Fruit fly (Drosophila melanogaster) whole organism, embryonic: ENCODE data around the gene Cpr23B.
A peak's percentile ranks its signal among the peaks of the same experiment; 100 is the strongest.

Experiments
- BEAF-32 ChIP-seq: fragments of 200-800 bp; sonication (Bioruptor generic); optimal IDR thresholded peaks from 3 replicates; lab custom pipeline; 2017; ENCODE audit warnings: missing biosample characterization, missing genetic modification characterization, mild to moderate bottlenecking, moderate library complexity, missing genetic modification reagents
- Blimp-1 ChIP-seq: fragments of 200-800 bp; sonication (Bioruptor generic); optimal IDR thresholded peaks from 3 replicates; lab custom pipeline; 2018; ENCODE audit warnings: missing biosample characterization, missing genetic modification characterization, mild to moderate bottlenecking, moderate library complexity, missing genetic modification reagents
- CG10147 ChIP-seq: fragments of 200-800 bp; sonication (Bioruptor generic); optimal IDR thresholded peaks from 2 replicates; lab custom pipeline; 2019; ENCODE audit warnings: missing biosample characterization, mild to moderate bottlenecking, missing genetic modification characterization, moderate library complexity
- CG10462 ChIP-seq: fragments of 200-800 bp; sonication (Bioruptor generic); optimal IDR thresholded peaks from 2 replicates; lab custom pipeline; 2016; ENCODE audit warnings: missing biosample characterization, missing genetic modification characterization
- CG10654 ChIP-seq: fragments of 200-800 bp; sonication (Bioruptor generic); optimal IDR thresholded peaks from 2 replicates; lab custom pipeline; 2016; ENCODE audit warnings: missing biosample characterization, missing genetic modification characterization
- CG11504 ChIP-seq: fragments of 200-800 bp; sonication (Bioruptor generic); optimal IDR thresholded peaks from 3 replicates; lab custom pipeline; 2019; ENCODE audit warnings: missing biosample characterization, mild to moderate bottlenecking, missing genetic modification characterization, moderate library complexity
- CG15269 ChIP-seq: fragments of 200-800 bp; sonication (Bioruptor generic); optimal IDR thresholded peaks from 2 replicates; lab custom pipeline; 2018; ENCODE audit warnings: missing biosample characterization, mild to moderate bottlenecking, missing genetic modification characterization, moderate library complexity
- CG15696 ChIP-seq: fragments of 200-800 bp; sonication (Bioruptor generic); optimal IDR thresholded peaks from 2 replicates; lab custom pipeline; 2019; ENCODE audit warnings: missing biosample characterization, mild to moderate bottlenecking, missing genetic modification characterization, moderate library complexity
- CG16779 ChIP-seq: fragments of 200-800 bp; sonication (Bioruptor generic); IDR thresholded peaks from 2 replicates; pipeline ENCODE4 v1.3.6; 2022; ENCODE audit warnings: missing biosample characterization, missing genetic modification characterization
- CG16863 ChIP-seq: fragments of 200-800 bp; sonication (Bioruptor generic); optimal IDR thresholded peaks from 3 replicates; lab custom pipeline; 2016; ENCODE audit warnings: missing biosample characterization, missing genetic modification characterization
- CG17361 ChIP-seq: fragments of 200-800 bp; sonication (Bioruptor generic); IDR thresholded peaks from 3 replicates; pipeline ENCODE4 v1.3.6; 2022; ENCODE audit warnings: missing biosample characterization, missing genetic modification characterization
- CG2120 ChIP-seq: fragments of 200-800 bp; sonication (Bioruptor generic); optimal IDR thresholded peaks from 3 replicates; lab custom pipeline; 2016; ENCODE audit warnings: missing biosample characterization, missing genetic modification characterization
- CG31365 ChIP-seq: fragments of 200-800 bp; sonication (Bioruptor generic); optimal IDR thresholded peaks from 2 replicates; lab custom pipeline; 2018; ENCODE audit warnings: missing biosample characterization, mild to moderate bottlenecking, missing genetic modification characterization
- CG32767 ChIP-seq: fragments of 200-800 bp; sonication (Bioruptor generic); IDR thresholded peaks from 2 replicates; pipeline ENCODE4 v1.3.6; 2022; ENCODE audit warnings: missing biosample characterization, missing genetic modification characterization
- CG34422 ChIP-seq: fragments of 200-800 bp; sonication (Bioruptor generic); IDR thresholded peaks from 3 replicates; pipeline ENCODE4 v1.3.6; 2022; ENCODE audit warnings: missing biosample characterization, missing genetic modification characterization
- CG5180 ChIP-seq: fragments of 200-800 bp; sonication (Bioruptor generic); optimal IDR thresholded peaks from 3 replicates; lab custom pipeline; 2017; ENCODE audit warnings: missing biosample characterization, missing genetic modification characterization, mild to moderate bottlenecking, moderate library complexity, missing genetic modification reagents
- CG7839 ChIP-seq: fragments of 200-800 bp; sonication (Bioruptor generic); optimal IDR thresholded peaks from 3 replicates; lab custom pipeline; 2018; ENCODE audit warnings: missing biosample characterization, mild to moderate bottlenecking, missing genetic modification characterization, moderate library complexity
- CG8388 ChIP-seq: fragments of 200-800 bp; sonication (Bioruptor generic); optimal IDR thresholded peaks from 2 replicates; lab custom pipeline; 2019; ENCODE audit warnings: missing biosample characterization, mild to moderate bottlenecking, missing genetic modification characterization, moderate library complexity
- CG9797 ChIP-seq: fragments of 200-800 bp; sonication (Bioruptor generic); optimal IDR thresholded peaks from 3 replicates; lab custom pipeline; 2018; ENCODE audit warnings: missing biosample characterization, mild to moderate bottlenecking, missing genetic modification characterization
- Dref ChIP-seq: fragments of 200-800 bp; sonication (Bioruptor generic); IDR thresholded peaks from 2 replicates; pipeline ENCODE4 v1.3.6; 2022; ENCODE audit warnings: missing biosample characterization, missing genetic modification characterization
- GATAe ChIP-seq: fragments of 200-800 bp; sonication (Bioruptor generic); conservative IDR thresholded peaks from 2 replicates; pipeline ENCODE4 v1.3.6; 2022; ENCODE audit warnings: missing biosample characterization, missing genetic modification characterization
- H2.0 ChIP-seq: fragments of 200-800 bp; sonication (Bioruptor generic); IDR thresholded peaks from 2 replicates; pipeline ENCODE4 v1.3.6; 2022; ENCODE audit warnings: missing biosample characterization, missing genetic modification characterization
- HmgZ ChIP-seq: fragments of 200-800 bp; sonication (Bioruptor generic); optimal IDR thresholded peaks from 2 replicates; lab custom pipeline; 2018; ENCODE audit warnings: missing biosample characterization, mild to moderate bottlenecking, missing genetic modification characterization
- Lim3 ChIP-seq: fragments of 200-800 bp; sonication (Bioruptor generic); IDR thresholded peaks from 2 replicates; pipeline ENCODE4 v1.3.6; 2022; ENCODE audit warnings: missing biosample characterization, missing genetic modification characterization
- MBD-R2 ChIP-seq: fragments of 200-800 bp; sonication (Bioruptor generic); IDR thresholded peaks from 2 replicates; pipeline ENCODE4 v1.3.6; 2022; ENCODE audit warnings: missing biosample characterization, missing genetic modification characterization
- Mes4 ChIP-seq: fragments of 200-800 bp; sonication (Bioruptor generic); optimal IDR thresholded peaks from 2 replicates; lab custom pipeline; 2016; ENCODE audit warnings: missing biosample characterization, missing genetic modification characterization
- Nf-YC ChIP-seq: fragments of 200-800 bp; optimal IDR thresholded peaks from 3 replicates; lab custom pipeline; 2019; ENCODE audit warnings: missing biosample characterization, mild to moderate bottlenecking, missing genetic modification characterization, moderate library complexity
- Rx ChIP-seq: fragments of 200-800 bp; sonication (Bioruptor generic); IDR thresholded peaks from 2 replicates; pipeline ENCODE4 v1.3.6; 2022; ENCODE audit warnings: missing biosample characterization, missing genetic modification characterization
- Trl ChIP-seq, 3 experiments: fragments of >200 bp in 2 of 3; fragments of 200-800 bp in 1 of 3; sonication (Bioruptor generic) in 1 of 3; optimal IDR thresholded peaks; 2 replicates in 1 of 3; 3 replicates in 2 of 3; lab custom pipeline; 2016 to 2017; ENCODE audit warnings: missing biosample characterization in 1 of 3, missing genetic modification characterization in 1 of 3
- amos ChIP-seq: fragments of 200-800 bp; sonication (Bioruptor generic); IDR thresholded peaks from 2 replicates; pipeline ENCODE4 v1.3.6; 2022; ENCODE audit warnings: missing biosample characterization, missing genetic modification characterization; ENCODE audit not compliant: partially characterized antibody
- ap ChIP-seq: fragments of 200-800 bp; sonication (Bioruptor generic); IDR thresholded peaks from 2 replicates; pipeline ENCODE4 v1.3.6; 2022; ENCODE audit warnings: missing biosample characterization, missing genetic modification characterization
- bcd ChIP-seq: fragments of 200-800 bp; sonication (Bioruptor generic); optimal IDR thresholded peaks from 2 replicates; lab custom pipeline; 2017; ENCODE audit warnings: missing biosample characterization, mild to moderate bottlenecking, missing genetic modification characterization
- chif ChIP-seq, 2 experiments: fragments of 200-800 bp; sonication (Bioruptor generic); optimal IDR thresholded peaks; 3 replicates each; lab custom pipeline; 2016; ENCODE audit warnings: missing biosample characterization in 2 of 2, missing genetic modification characterization in 2 of 2
- dan ChIP-seq: fragments of 200-800 bp; sonication (Bioruptor generic); IDR thresholded peaks from 2 replicates; pipeline ENCODE4 v1.3.6; 2022; ENCODE audit warnings: missing biosample characterization, missing genetic modification characterization
- disco-r ChIP-seq: fragments of 200-800 bp; sonication (Bioruptor generic); optimal IDR thresholded peaks from 2 replicates; lab custom pipeline; 2016; ENCODE audit warnings: missing biosample characterization, missing genetic modification characterization
- gcm ChIP-seq: fragments of 200-800 bp; sonication (Bioruptor generic); optimal IDR thresholded peaks from 2 replicates; lab custom pipeline; 2019; ENCODE audit warnings: missing biosample characterization, mild to moderate bottlenecking, missing genetic modification characterization, moderate library complexity
- grau ChIP-seq: fragments of 200-800 bp; optimal IDR thresholded peaks from 3 replicates; lab custom pipeline; 2019; ENCODE audit warnings: missing biosample characterization, mild to moderate bottlenecking, missing genetic modification characterization, moderate library complexity
- gsb-n ChIP-seq: fragments of 200-800 bp; sonication (Bioruptor generic); optimal IDR thresholded peaks from 3 replicates; lab custom pipeline; 2018; ENCODE audit warnings: missing biosample characterization, mild to moderate bottlenecking, missing genetic modification characterization
- h ChIP-seq: fragments of >200 bp; optimal IDR thresholded peaks from 2 replicates; lab custom pipeline; 2017
- hkb ChIP-seq, 2 experiments: fragments of 200-800 bp in 1 of 2; fragments of >200 bp in 1 of 2; sonication (Bioruptor generic) in 1 of 2; IDR thresholded peaks in 1 of 2; optimal IDR thresholded peaks in 1 of 2; 2 replicates each; pipeline versions ENCODE4 v1.3.6 to Lab custom; 2017 to 2022; ENCODE audit warnings: missing biosample characterization in 1 of 2, missing genetic modification characterization in 1 of 2
- nmo ChIP-seq: fragments of 200-800 bp; sonication (Bioruptor generic); optimal IDR thresholded peaks from 2 replicates; lab custom pipeline; 2018; ENCODE audit warnings: missing biosample characterization, mild to moderate bottlenecking, missing genetic modification characterization, moderate library complexity
- oc ChIP-seq: fragments of 200-800 bp; sonication (Bioruptor generic); optimal IDR thresholded peaks from 2 replicates; lab custom pipeline; 2018; ENCODE audit warnings: missing biosample characterization, mild to moderate bottlenecking, missing genetic modification characterization, moderate library complexity
- pho ChIP-seq: fragments of 200-800 bp; sonication (Bioruptor generic); optimal IDR thresholded peaks from 2 replicates; lab custom pipeline; 2016; ENCODE audit warnings: missing biosample characterization, missing genetic modification characterization
- prd ChIP-seq, 3 experiments: fragments of >200 bp in 2 of 3; fragments of 200-800 bp in 1 of 3; sonication (Bioruptor generic) in 1 of 3; optimal IDR thresholded peaks in 2 of 3; IDR thresholded peaks in 1 of 3; 2 replicates in 2 of 3; 3 replicates in 1 of 3; pipeline versions ENCODE4 v1.3.6 to Lab custom; 2017 to 2022; ENCODE audit warnings: missing biosample characterization in 1 of 3, missing genetic modification characterization in 1 of 3
- trh ChIP-seq: fragments of 200-800 bp; sonication (Bioruptor generic); optimal IDR thresholded peaks from 2 replicates; lab custom pipeline; 2016; ENCODE audit warnings: missing biosample characterization, missing genetic modification characterization
- tx ChIP-seq: fragments of 200-800 bp; sonication (Bioruptor generic); optimal IDR thresholded peaks from 2 replicates; lab custom pipeline; 2016; ENCODE audit warnings: missing biosample characterization, missing genetic modification characterization
- wor ChIP-seq: fragments of 200-800 bp; sonication (Bioruptor generic); IDR thresholded peaks from 2 replicates; pipeline ENCODE4 v1.3.6; 2022; ENCODE audit warnings: missing biosample characterization, missing genetic modification characterization
- zfh1 ChIP-seq: fragments of 200-800 bp; sonication (Bioruptor generic); IDR thresholded peaks from 3 replicates; pipeline ENCODE4 v1.3.6; 2022; ENCODE audit warnings: missing biosample characterization, missing genetic modification characterization

Gene Cpr23B

DNA sequence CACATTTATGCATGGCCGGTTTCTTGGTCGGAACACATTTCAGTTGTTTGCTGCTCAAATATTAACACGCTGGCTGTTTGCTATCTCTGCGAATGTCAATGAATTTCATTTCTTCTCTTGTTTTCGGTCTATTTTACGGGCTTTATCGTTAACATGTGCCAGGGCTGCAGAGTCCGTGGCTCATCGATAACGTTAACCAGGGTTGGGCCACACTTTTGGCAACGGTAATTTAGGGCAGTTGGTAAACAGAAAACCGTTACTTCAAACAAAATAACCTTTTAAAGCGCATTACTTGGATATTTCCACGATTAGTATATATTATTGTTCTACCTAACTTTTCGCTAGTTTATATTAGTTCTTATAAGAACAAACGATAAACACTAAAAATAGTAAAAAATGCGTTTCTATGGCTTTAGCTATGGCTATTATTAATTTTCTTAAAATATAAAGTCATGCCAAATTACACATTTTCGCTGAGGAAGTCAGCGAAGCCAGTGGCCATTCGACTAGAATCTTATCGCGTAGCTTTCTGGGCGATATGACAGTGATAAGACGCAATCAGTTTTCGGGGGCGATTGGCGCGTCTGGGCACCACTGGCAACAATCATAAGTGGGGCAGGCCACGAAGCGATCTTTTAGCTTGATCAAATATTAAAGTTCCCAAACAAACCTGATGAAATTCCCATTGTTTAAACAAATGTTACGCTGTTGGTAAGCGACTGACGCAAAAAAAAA lies 44.9 kb downstream of the Cpr23B start (continued):
- TF ChIP-seq CG17361 (GFP tag; lab: Robert Waterston, UW) (peak; percentile 49; the same call in 2 of the 3 replicates), trh (GFP tag; lab: Kevin White, UChicago) (peak; percentile 40), Rx (GFP tag; lab: Robert Waterston, UW) (no peak), CG5180 (peak; percentile 53), CG9797 (GFP tag; lab: Kevin White, UChicago) (peak; percentile 17), CG10462 (GFP tag; lab: Kevin White, UChicago) (peak; percentile 78), hkb (optimal IDR thresholded peaks at IDR 0.05; lab: Kevin White, UChicago) (no peak), hkb (GFP tag; IDR thresholded peaks at IDR 0.05; lab: Robert Waterston, UW) (peak; percentile 47), CG15269 (tag; lab: Kevin White, UChicago) (peak; percentile 56), GATAe (GFP tag; lab: Robert Waterston, UW) (peak; percentile 84), nmo (peak; percentile 43), chif (GFP tag; optimal IDR thresholded peaks at IDR 0.05; lab: Kevin White, UChicago) (peak in 1 of 2 experiments; percentile 4), BEAF-32 (GFP tag; lab: Kevin White, UChicago) (peak; percentile 42), Mes4 (GFP tag; lab: Kevin White, UChicago) (peak; percentile 19), CG10654 (GFP tag; lab: Kevin White, UChicago) (peak; percentile 7), CG2120 (GFP tag; lab: Kevin White, UChicago) (peak; percentile 63), CG10147 (GFP tag; lab: Kevin White, UChicago) (peak; percentile 20), CG32767 (GFP tag; lab: Robert Waterston, UW) (no peak), pho (GFP tag; lab: Kevin White, UChicago) (peak; percentile 16), CG7839 (peak; percentile 51), Nf-YC (tag; lab: Kevin White, UChicago) (peak; percentile 55), grau (peak; percentile 61), CG31365 (peak; percentile 43), wor (no peak), Blimp-1 (GFP tag; lab: Kevin White, UChicago) (peak; percentile 19), CG34422 (peak; percentile 66), H2.0 (peak; percentile 48), HmgZ (tag; lab: Kevin White, UChicago) (peak; percentile 13), Lim3 (GFP tag; lab: Robert Waterston, UW) (no peak), CG11504 (tag; lab: Kevin White, UChicago) (peak; percentile 57), ap (GFP tag; lab: Robert Waterston, UW) (no peak), dan (GFP tag; lab: Robert Waterston, UW) (no peak), amos (GFP tag; lab: Robert Waterston, UW) (no peak; the same call in 1 of the 2 replicates), prd (optimal IDR thresholded peaks at IDR 0.05; lab: Kevin White, UChicago) (no peak), prd (GFP tag; IDR thresholded peaks at IDR 0.05; lab: Robert Waterston, UW) (peak; percentile 33; the same call in 1 of the 3 replicates), CG15696 (tag; lab: Kevin White, UChicago) (no peak), oc (peak; percentile 43), tx (GFP tag; lab: Kevin White, UChicago) (peak; percentile 12), bcd (peak; percentile 17), zfh1 (peak; percentile 20; the same call in 1 of the 3 replicates), Trl (optimal IDR thresholded peaks at IDR 0.05; lab: Kevin White, UChicago) (no peak), Trl (GFP tag; optimal IDR thresholded peaks at IDR 0.05; lab: Kevin White, UChicago) (peak; percentile 43), h (lab: Kevin White, UChicago) (no peak), Dref (GFP tag; lab: Robert Waterston, UW) (peak; percentile 53), CG16779 (GFP tag; lab: Robert Waterston, UW) (no peak), disco-r (GFP tag; lab: Kevin White, UChicago) (peak; percentile 7), MBD-R2 (GFP tag; lab: Robert Waterston, UW) (peak; percentile 56), gsb-n (peak; percentile 40), CG8388 (GFP tag; lab: Kevin White, UChicago) (peak; percentile 9), gcm (peak; percentile 51), CG16863 (GFP tag; lab: Kevin White, UChicago) (peak; percentile 68)
